Fruit fly (Drosophila melanogaster): ENCODE data around the gene Gr10b.

The Gr10b gene

DNA sequence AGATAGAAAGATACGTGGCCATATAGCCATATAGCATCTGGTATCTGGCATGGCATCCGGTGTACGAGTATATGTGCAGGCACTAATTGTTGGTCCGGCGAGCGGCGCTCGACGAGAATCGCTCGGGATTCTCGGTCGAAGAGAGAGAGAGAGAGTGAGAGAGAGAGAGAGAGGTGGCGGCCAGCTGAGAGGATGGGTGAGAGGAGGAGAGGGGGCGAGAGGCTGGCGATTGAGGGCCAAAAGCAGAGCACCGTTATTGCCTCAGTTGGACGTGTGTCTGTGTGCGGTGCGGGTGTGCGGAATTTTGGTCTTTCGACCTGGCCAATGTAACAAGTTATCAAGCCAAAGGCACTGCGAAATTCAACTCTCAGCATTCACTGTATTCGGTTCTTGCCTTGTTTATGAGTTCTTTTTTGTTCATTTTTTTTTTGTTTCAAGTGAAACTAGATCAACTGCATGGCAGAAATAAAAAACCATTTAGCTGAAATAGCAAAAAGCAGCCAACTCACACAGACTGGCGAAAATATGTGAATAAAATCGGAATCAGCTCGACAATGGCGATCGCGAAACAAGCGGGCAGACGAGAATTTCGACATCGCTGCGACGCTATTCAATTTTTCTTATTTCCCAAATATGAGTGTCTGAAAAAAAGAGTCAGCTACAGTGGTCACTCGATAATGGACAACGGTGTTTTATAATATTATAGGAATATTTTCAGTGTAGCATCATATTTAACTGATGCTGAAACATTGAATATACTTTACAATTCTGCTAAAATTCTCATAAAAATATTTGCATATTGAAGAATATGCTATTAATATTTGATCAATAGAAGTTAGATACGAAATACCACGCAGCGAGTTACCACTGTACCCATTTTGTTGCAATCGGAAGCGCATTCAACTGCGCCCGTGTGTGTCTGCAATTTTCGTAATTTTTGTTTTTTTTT lies 40.0 kb downstream of the Gr10b start:
- TF ChIP-seq CG6689 (GFP tag; IDR thresholded peaks at IDR 0.05) = peak; percentile 11; the same call in 1 of the 2 replicates
- no peak for TF ChIP-seq CG12942 (GFP tag; optimal IDR thresholded peaks at IDR 0.05)
- no peak for TF ChIP-seq Gsc (GFP tag; IDR thresholded peaks at IDR 0.05)
- TF ChIP-seq sd (tag; optimal IDR thresholded peaks at IDR 0.05) = peak; percentile 6
- peak; percentile 27 for TF ChIP-seq CG11504 (tag; optimal IDR thresholded peaks at IDR 0.05)
- peak; percentile 32 for TF ChIP-seq Med (GFP tag)
- TF ChIP-seq CG32772 (GFP tag; IDR thresholded peaks at IDR 0.05) = no peak
- peak; percentile 17 for TF ChIP-seq cg (GFP tag; optimal IDR thresholded peaks at IDR 0.05)
- TF ChIP-seq so (GFP tag; IDR thresholded peaks at IDR 0.05) = no peak
- peak; percentile 21 for TF ChIP-seq CG7839 (tag; optimal IDR thresholded peaks at IDR 0.05)
- 0 out of 2 replicates have a peak, but pooled peaks have one; percentile 25 for TF ChIP-seq chm (GFP tag; IDR thresholded peaks at IDR 0.05)
- TF ChIP-seq esg (GFP tag; conservative IDR thresholded peaks at IDR 0.05) = peak; percentile 30; the same call in 1 of the 2 replicates
- TF ChIP-seq dmrt99B (tag; optimal IDR thresholded peaks at IDR 0.05) = peak; percentile 2
- peak; percentile 17 for TF ChIP-seq sens (GFP tag)
- TF ChIP-seq Dek (tag; optimal IDR thresholded peaks at IDR 0.05) = no peak
- TF ChIP-seq CG12659 (GFP tag; optimal IDR thresholded peaks at IDR 0.05) = no peak
- TF ChIP-seq Drgx (GFP tag; IDR thresholded peaks at IDR 0.05) = peak; percentile 40; the same call in 1 of the 2 replicates
- no peak for TF ChIP-seq CTCF (GFP tag; optimal IDR thresholded peaks at IDR 0.05)
- no peak for TF ChIP-seq emc (GFP tag; optimal IDR thresholded peaks at IDR 0.05)
- TF ChIP-seq ttk (GFP tag; IDR thresholded peaks at IDR 0.05) = peak; percentile 18; the same call in 1 of the 2 replicates
- no peak for TF ChIP-seq pfk (GFP tag; optimal IDR thresholded peaks at IDR 0.05)
- peak; percentile 10 for TF ChIP-seq CG13424 (tag; optimal IDR thresholded peaks at IDR 0.05)
- peak; percentile 74 to 81 for TF ChIP-seq Trl (optimal IDR thresholded peaks at IDR 0.05)
- TF ChIP-seq Trl (GFP tag; optimal IDR thresholded peaks at IDR 0.05) = no peak
- 0 out of 2 replicates have a peak, but pooled peaks have one; percentile 13 for TF ChIP-seq HLH3B (GFP tag; IDR thresholded peaks at IDR 0.05)
- TF ChIP-seq dysf (GFP tag; IDR thresholded peaks at IDR 0.05) = peak; percentile 54; the same call in 2 of the 3 replicates
- peak; percentile 8 for TF ChIP-seq lilli (GFP tag; optimal IDR thresholded peaks at IDR 0.05)
- peak; percentile 3 for TF ChIP-seq CG2678 (tag; optimal IDR thresholded peaks at IDR 0.05)
- TF ChIP-seq CG14860 (GFP tag; IDR thresholded peaks at IDR 0.05; ENCODE audit: partially characterized antibody) = no peak
- peak; percentile 31 for TF ChIP-seq Rfx (GFP tag; IDR thresholded peaks at IDR 0.05)
- TF ChIP-seq slbo (GFP tag; IDR thresholded peaks at IDR 0.05) = peak; percentile 29; the same call in 1 of the 2 replicates
- peak; percentile 45; the same call in 2 of the 3 replicates for TF ChIP-seq row (GFP tag; IDR thresholded peaks at IDR 0.05)
- peak; percentile 4 for TF ChIP-seq CG1832 (GFP tag; optimal IDR thresholded peaks at IDR 0.05)
- no peak for TF ChIP-seq insv (GFP tag; optimal IDR thresholded peaks at IDR 0.05)
- TF ChIP-seq CG10543 (GFP tag; optimal IDR thresholded peaks at IDR 0.05) = peak; percentile 21
- TF ChIP-seq lmd (GFP tag; IDR thresholded peaks at IDR 0.05) = peak; percentile 40; the same call in 1 of the 2 replicates
- TF ChIP-seq sob (GFP tag; IDR thresholded peaks at IDR 0.05) = 0 out of 2 replicates have a peak, but pooled peaks have one; percentile 6
- TF ChIP-seq CG9932 (GFP tag; IDR thresholded peaks at IDR 0.05) = 0 out of 2 replicates have a peak, but pooled peaks have one; percentile 19
- TF ChIP-seq CG32532 (GFP tag; IDR thresholded peaks at IDR 0.05) = peak; percentile 22; the same call in 1 of the 2 replicates
- 0 out of 3 replicates have a peak, but pooled peaks have one; percentile 22 for TF ChIP-seq CG6791 (GFP tag; IDR thresholded peaks at IDR 0.05; ENCODE audit: partially characterized antibody)
- 0 out of 2 replicates have a peak, but pooled peaks have one; percentile 15 for TF ChIP-seq E2f1 (GFP tag; IDR thresholded peaks at IDR 0.05)
- peak; percentile 2 for TF ChIP-seq CG15269 (tag; optimal IDR thresholded peaks at IDR 0.05)
- TF ChIP-seq gem (tag; optimal IDR thresholded peaks at IDR 0.05) = peak; percentile 34
- TF ChIP-seq Deaf1 (tag; optimal IDR thresholded peaks at IDR 0.05) = peak; percentile 4
- peak; percentile 60 for TF ChIP-seq grau (tag; optimal IDR thresholded peaks at IDR 0.05)
- no peak for TF ChIP-seq CG18599 (GFP tag; optimal IDR thresholded peaks at IDR 0.05)
- TF ChIP-seq CG7372 (GFP tag; IDR thresholded peaks at IDR 0.05) = 0 out of 2 replicates have a peak, but pooled peaks have one; percentile 23
- TF ChIP-seq Hr51 (GFP tag; optimal IDR thresholded peaks at IDR 0.05) = peak in 1 of 2 experiments; percentile 18
